Worm (Caenorhabditis elegans): ENCODE measurements around the gene tag-325.

tag-325 gene

ce11 chrIII:4844327-4844726 is 47.7 kb downstream of the tag-325 start, which contains the start of the genes clec-157 and fkh-5:
Gene clec-157 (minus strand): TSS chrIII:4844427.
Gene fkh-5 (plus strand): TSS chrIII:4844662.
- no peak for TF ChIP-seq unc-62 (GFP tag; optimal IDR thresholded peaks at IDR 0.05)

ce11 chrIII:4849739-4850138 is 53.1 kb downstream of the tag-325 start, which contains the start of gene nonu-1:
Gene nonu-1 (minus strand): TSS chrIII:4849907.
- no peak for TF ChIP-seq unc-62 (GFP tag; optimal IDR thresholded peaks at IDR 0.05)

ce11 chrIII:4850139-4850538 is 53.5 kb downstream of the tag-325 start, which contains the start of gene F26A1.1:
Gene F26A1.1 (plus strand): TSS chrIII:4850507.
- no peak for TF ChIP-seq unc-62 (GFP tag; optimal IDR thresholded peaks at IDR 0.05)

ce11 chrIII:4852025-4852424 is 55.4 kb downstream of the tag-325 start, which contains the start of gene ced-4:
Gene ced-4 (plus strand): TSS chrIII:4852325.
- no peak for TF ChIP-seq unc-62 (GFP tag; optimal IDR thresholded peaks at IDR 0.05)
